Worm (Caenorhabditis elegans) whole organism, L3 larva: Measurements from ENCODE around the gene Y73C8C.4.

ENCODE experiments used
- aly-2 ChIP-seq: fragments of 150-350 bp; optimal IDR thresholded peaks from 2 replicates; lab custom pipeline; 2014; ENCODE audit warnings: missing biosample characterization, missing genetic modification characterization
- egl-27 ChIP-seq: sonication (generic microtip); optimal IDR thresholded peaks from 4 replicates; lab custom pipeline; 2017; ENCODE audit warnings: missing biosample characterization, missing genetic modification reagents, missing genetic modification characterization
- elt-1 ChIP-seq: fragments of 150-350 bp; optimal IDR thresholded peaks from 2 replicates; lab custom pipeline; 2014; ENCODE audit warnings: missing biosample characterization, missing genetic modification characterization
- fkh-10 ChIP-seq: sonication (generic microtip); optimal IDR thresholded peaks from 2 replicates; lab custom pipeline; 2017; ENCODE audit warnings: missing biosample characterization, missing genetic modification reagents, missing genetic modification characterization
- lin-15B ChIP-seq: fragments of 150-350 bp; optimal IDR thresholded peaks from 2 replicates; lab custom pipeline; 2014; ENCODE audit warnings: missing biosample characterization, missing genetic modification characterization
- mdl-1 ChIP-seq: fragments of 150-350 bp; optimal IDR thresholded peaks from 2 replicates; lab custom pipeline; 2014; ENCODE audit warnings: missing biosample characterization, missing genetic modification characterization
- nfya-1 ChIP-seq: sonication (generic microtip); optimal IDR thresholded peaks from 2 replicates; lab custom pipeline; 2017; ENCODE audit warnings: missing genetic modification characterization, mild to moderate bottlenecking, missing compliant biosample characterization, antibody characterized with exemption, moderate library complexity; ENCODE audit not compliant: insufficient read depth
- nhr-237 ChIP-seq: fragments of 150-350 bp; optimal IDR thresholded peaks from 2 replicates; lab custom pipeline; 2014; ENCODE audit warnings: missing biosample characterization, missing genetic modification characterization
- nhr-76 ChIP-seq: fragments of 150-350 bp; sonication (generic microtip); optimal IDR thresholded peaks from 5 replicates; lab custom pipeline; 2014; ENCODE audit warnings: missing biosample characterization, missing genetic modification characterization
- pqm-1 ChIP-seq: fragments of 150-350 bp; optimal IDR thresholded peaks from 2 replicates; lab custom pipeline; 2017; ENCODE audit warnings: missing biosample characterization, missing genetic modification characterization, inconsistent platforms

DNA sequence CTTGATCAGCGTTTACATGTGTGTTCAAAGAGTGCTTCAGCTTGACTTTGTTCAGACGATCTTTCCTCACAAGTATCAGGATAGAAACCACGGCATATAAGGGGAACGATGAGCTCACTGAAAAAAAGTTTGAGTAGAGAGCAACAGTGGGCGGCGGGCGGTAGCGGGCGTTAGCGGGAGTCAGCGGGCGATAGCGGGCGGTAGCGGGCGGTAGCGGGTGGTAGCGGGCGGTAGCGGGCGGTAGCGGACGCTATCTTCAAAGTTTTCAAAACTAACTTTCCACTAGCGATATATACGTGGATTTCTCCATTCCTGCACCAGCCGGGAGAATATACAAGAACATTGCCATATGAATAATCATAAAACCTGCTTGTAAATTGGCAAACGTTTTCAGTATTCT is 43.3 kb upstream of the Y73C8C.4 start:
- TF ChIP-seq mdl-1 (tag; lab: Kevin White, UChicago), result no peak
- no peak for TF ChIP-seq nhr-237 (tag; lab: Kevin White, UChicago)
- TF ChIP-seq elt-1 (tag; lab: Kevin White, UChicago), result no peak
- TF ChIP-seq egl-27 (tag; lab: Kevin White, UChicago), result no peak
- TF ChIP-seq pqm-1, result no peak
- TF ChIP-seq lin-15B (tag; lab: Kevin White, UChicago), result no peak
- no peak for TF ChIP-seq fkh-10
- no peak for TF ChIP-seq nhr-76
- no peak for TF ChIP-seq aly-2 (tag; lab: Kevin White, UChicago)
- TF ChIP-seq nfya-1 (tag; lab: Kevin White, UChicago), result no peak
